Worm (Caenorhabditis elegans) whole organism, late embryonic: Measurements from ENCODE around the gene ZK1248.15.

Experiments used
- C38D4.7 ChIP-seq: fragments of 200-800 bp; sonication (Bioruptor generic); optimal IDR thresholded peaks from 2 replicates; lab custom pipeline; 2018; ENCODE audit warnings: mild to moderate bottlenecking, missing genetic modification characterization, moderate library complexity, missing compliant biosample characterization
- ceh-2 ChIP-seq: sonication (generic microtip); optimal IDR thresholded peaks from 2 replicates; lab custom pipeline; 2016; ENCODE audit warnings: missing genotype, missing genetic modification characterization, missing compliant biosample characterization
- ceh-34 ChIP-seq: sonication (generic microtip); optimal IDR thresholded peaks from 2 replicates; lab custom pipeline; 2016; ENCODE audit warnings: mild to moderate bottlenecking, missing genetic modification characterization, missing compliant biosample characterization
- elt-2 ChIP-seq: sonication (generic microtip); optimal IDR thresholded peaks from 2 replicates; lab custom pipeline; 2016; ENCODE audit warnings: missing genetic modification reagents, missing genetic modification characterization, missing compliant biosample characterization
- fax-1 ChIP-seq: sonication (generic microtip); optimal IDR thresholded peaks from 2 replicates; lab custom pipeline; 2016; ENCODE audit warnings: missing genotype, missing genetic modification characterization, missing compliant biosample characterization
- lim-6 ChIP-seq: sonication (generic microtip); optimal IDR thresholded peaks from 2 replicates; lab custom pipeline; 2016; ENCODE audit warnings: missing genetic modification characterization, missing compliant biosample characterization
- odd-2 ChIP-seq: sonication (generic microtip); optimal IDR thresholded peaks from 2 replicates; lab custom pipeline; 2017; ENCODE audit warnings: antibody characterized with exemption, mild to moderate bottlenecking, missing genetic modification characterization, missing compliant biosample characterization
- pha-2 ChIP-seq: sonication (generic microtip); optimal IDR thresholded peaks from 2 replicates; lab custom pipeline; 2017; ENCODE audit warnings: mild to moderate bottlenecking, missing genetic modification characterization, missing compliant biosample characterization
- tbx-2 ChIP-seq: sonication (generic microtip); optimal IDR thresholded peaks from 2 replicates; lab custom pipeline; 2016; ENCODE audit warnings: missing genetic modification characterization, missing compliant biosample characterization

DNA sequence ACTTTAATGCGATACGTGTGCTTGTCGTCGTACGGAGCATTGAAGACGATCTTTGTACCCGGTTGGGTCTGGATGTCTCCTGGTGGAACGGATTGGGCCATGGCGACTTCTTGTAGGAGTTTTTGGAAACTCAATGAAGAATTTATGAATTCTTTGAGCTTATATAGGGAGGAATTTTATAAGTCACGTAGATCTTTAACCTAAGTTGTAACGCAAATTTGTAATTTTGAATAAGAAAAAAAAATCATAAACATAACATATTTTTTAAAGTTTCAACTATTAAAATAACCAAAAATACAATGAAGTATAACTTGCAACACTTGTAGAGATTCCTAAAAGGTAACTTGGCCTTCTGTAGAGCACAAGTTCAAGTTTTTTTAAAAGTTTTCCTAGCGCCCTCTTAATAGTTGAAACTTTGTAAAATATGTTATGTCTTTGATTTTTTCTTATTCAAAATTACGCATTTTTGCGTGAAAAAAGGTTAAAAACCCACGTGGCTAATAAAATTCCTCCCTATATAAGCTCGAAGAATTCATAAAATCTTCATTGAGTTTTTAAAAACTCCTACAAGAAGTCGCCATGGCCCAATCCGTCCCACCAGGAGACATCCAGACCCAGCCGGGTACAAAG is 40.9 kb downstream of the ZK1248.15 start, which contains the start of the genes msp-63 and msp-142:
- no peak for TF ChIP-seq pha-2 (tag; lab: Kevin White, UChicago)
- TF ChIP-seq ceh-2 = no peak
- TF ChIP-seq tbx-2 (tag; lab: Kevin White, UChicago) = no peak
- TF ChIP-seq C38D4.7 (GFP tag; lab: Kevin White, UChicago) = no peak
- no peak for TF ChIP-seq lim-6 (tag; lab: Kevin White, UChicago)
- TF ChIP-seq fax-1 (tag; lab: Kevin White, UChicago) = no peak
- TF ChIP-seq elt-2 (tag; lab: Kevin White, UChicago) = no peak
- no peak for TF ChIP-seq ceh-34 (tag; lab: Kevin White, UChicago)
- TF ChIP-seq odd-2 (tag; lab: Kevin White, UChicago) = no peak
